Worm (Caenorhabditis elegans) whole organism, L3 larva: Measurements from ENCODE around the gene tag-191.
A peak's percentile ranks its signal among the peaks of the same experiment; 100 is the strongest.

Experiments
- R02D3.7 ChIP-seq: fragments of 150-350 bp; optimal IDR thresholded peaks from 2 replicates; lab custom pipeline; 2014; ENCODE audit warnings: missing biosample characterization, missing genetic modification characterization
- ZK546.5 ChIP-seq: sonication (generic microtip); optimal IDR thresholded peaks from 2 replicates; lab custom pipeline; 2017; ENCODE audit warnings: missing biosample characterization, missing genetic modification characterization
- aly-2 ChIP-seq: fragments of 150-350 bp; optimal IDR thresholded peaks from 2 replicates; lab custom pipeline; 2014; ENCODE audit warnings: missing biosample characterization, missing genetic modification characterization
- ama-1 ChIP-seq: fragments of 150-350 bp; optimal IDR thresholded peaks from 2 replicates; lab custom pipeline; 2018
- ceh-28 ChIP-seq: fragments of 150-350 bp; optimal IDR thresholded peaks from 2 replicates; lab custom pipeline; 2014; ENCODE audit warnings: missing biosample characterization, missing genetic modification reagents, missing genetic modification characterization
- ceh-9 ChIP-seq: sonication (generic microtip); optimal IDR thresholded peaks from 2 replicates; lab custom pipeline; 2018; ENCODE audit warnings: missing biosample characterization, missing genetic modification characterization
- daf-12 ChIP-seq: fragments of 150-350 bp; optimal IDR thresholded peaks from 2 replicates; lab custom pipeline; 2014; ENCODE audit warnings: missing biosample characterization, missing genetic modification reagents, missing genetic modification characterization
- egl-27 ChIP-seq: sonication (generic microtip); optimal IDR thresholded peaks from 4 replicates; lab custom pipeline; 2017; ENCODE audit warnings: missing biosample characterization, missing genetic modification reagents, missing genetic modification characterization
- egl-5 ChIP-seq: fragments of 150-350 bp; optimal IDR thresholded peaks from 2 replicates; lab custom pipeline; 2017; ENCODE audit warnings: missing biosample characterization, missing genetic modification reagents, missing genetic modification characterization, inconsistent platforms
- elt-1 ChIP-seq: fragments of 150-350 bp; optimal IDR thresholded peaks from 2 replicates; lab custom pipeline; 2014; ENCODE audit warnings: missing biosample characterization, missing genetic modification characterization
- elt-2 ChIP-seq: sonication (generic microtip); optimal IDR thresholded peaks from 2 replicates; lab custom pipeline; 2016; ENCODE audit warnings: missing genetic modification reagents, mild to moderate bottlenecking, missing genetic modification characterization, missing compliant biosample characterization
- eor-1 ChIP-seq, 2 experiments: fragments of 150-350 bp; optimal IDR thresholded peaks; 2 replicates each; lab custom pipeline; 2014 to 2018; ENCODE audit warnings: missing biosample characterization in 2 of 2, missing genetic modification characterization in 2 of 2
- fkh-10 ChIP-seq: sonication (generic microtip); optimal IDR thresholded peaks from 2 replicates; lab custom pipeline; 2017; ENCODE audit warnings: missing biosample characterization, missing genetic modification reagents, missing genetic modification characterization
- hmg-11 ChIP-seq: sonication (generic microtip); optimal IDR thresholded peaks from 2 replicates; lab custom pipeline; 2016; ENCODE audit warnings: missing genetic modification characterization, missing compliant biosample characterization
- jun-1 ChIP-seq: fragments of 150-350 bp; optimal IDR thresholded peaks from 2 replicates; lab custom pipeline; 2014; ENCODE audit warnings: missing biosample characterization, missing genetic modification reagents, missing genetic modification characterization
- lin-15B ChIP-seq: fragments of 150-350 bp; optimal IDR thresholded peaks from 2 replicates; lab custom pipeline; 2014; ENCODE audit warnings: missing biosample characterization, missing genetic modification characterization
- lin-39 ChIP-seq: fragments of 150-350 bp; optimal IDR thresholded peaks from 2 replicates; lab custom pipeline; 2018; ENCODE audit warnings: missing biosample characterization, missing genetic modification reagents, missing genetic modification characterization
- mdl-1 ChIP-seq: fragments of 150-350 bp; optimal IDR thresholded peaks from 2 replicates; lab custom pipeline; 2014; ENCODE audit warnings: missing biosample characterization, missing genetic modification characterization
- mml-1 ChIP-seq: fragments of 150-350 bp; sonication (generic microtip); optimal IDR thresholded peaks from 3 replicates; lab custom pipeline; 2014; ENCODE audit warnings: missing biosample characterization, missing genetic modification characterization
- nfya-1 ChIP-seq: sonication (generic microtip); optimal IDR thresholded peaks from 2 replicates; lab custom pipeline; 2017; ENCODE audit warnings: missing genetic modification characterization, mild to moderate bottlenecking, missing compliant biosample characterization, antibody characterized with exemption, moderate library complexity; ENCODE audit not compliant: insufficient read depth
- nhr-11 ChIP-seq: fragments of 150-350 bp; optimal IDR thresholded peaks from 2 replicates; lab custom pipeline; 2014; ENCODE audit warnings: missing biosample characterization, missing genetic modification characterization
- nhr-23 ChIP-seq: fragments of 150-350 bp; optimal IDR thresholded peaks from 2 replicates; lab custom pipeline; 2014; ENCODE audit warnings: missing biosample characterization, missing genetic modification reagents, missing genetic modification characterization
- nhr-25 ChIP-seq: sonication (generic microtip); optimal IDR thresholded peaks from 2 replicates; lab custom pipeline; 2017; ENCODE audit warnings: missing biosample characterization, missing genetic modification characterization
- nhr-28 ChIP-seq: fragments of 150-350 bp; optimal IDR thresholded peaks from 2 replicates; lab custom pipeline; 2014; ENCODE audit warnings: missing biosample characterization, missing genetic modification characterization
- nhr-43 ChIP-seq: sonication (generic microtip); optimal IDR thresholded peaks from 2 replicates; lab custom pipeline; 2016; ENCODE audit warnings: mild to moderate bottlenecking, missing genetic modification characterization, missing compliant biosample characterization; ENCODE audit not compliant: poor library complexity, severe bottlenecking
- nhr-67 ChIP-seq: fragments of 150-350 bp; optimal IDR thresholded peaks from 2 replicates; lab custom pipeline; 2014; ENCODE audit warnings: missing biosample characterization, missing genetic modification characterization
- nhr-76 ChIP-seq: fragments of 150-350 bp; sonication (generic microtip); optimal IDR thresholded peaks from 5 replicates; lab custom pipeline; 2014; ENCODE audit warnings: missing biosample characterization, missing genetic modification characterization
- nhr-77 ChIP-seq: fragments of 150-350 bp; optimal IDR thresholded peaks from 2 replicates; lab custom pipeline; 2014; ENCODE audit warnings: missing biosample characterization, missing genetic modification characterization
- pha-4 ChIP-seq: fragments of 150-350 bp; optimal IDR thresholded peaks from 2 replicates; lab custom pipeline; 2014; ENCODE audit warnings: missing biosample characterization, missing genetic modification reagents, missing genetic modification characterization
- pqm-1 ChIP-seq: fragments of 150-350 bp; optimal IDR thresholded peaks from 2 replicates; lab custom pipeline; 2017; ENCODE audit warnings: missing biosample characterization, missing genetic modification characterization, inconsistent platforms
- sea-2 ChIP-seq: fragments of 150-350 bp; sonication (generic microtip); optimal IDR thresholded peaks from 4 replicates; lab custom pipeline; 2014; ENCODE audit warnings: missing biosample characterization, missing genetic modification reagents, missing genetic modification characterization
- skn-1 ChIP-seq: fragments of 150-350 bp; optimal IDR thresholded peaks from 2 replicates; lab custom pipeline; 2014; ENCODE audit warnings: missing biosample characterization, missing genetic modification characterization
- tbx-2 ChIP-seq: sonication (generic microtip); optimal IDR thresholded peaks from 2 replicates; lab custom pipeline; 2016; ENCODE audit warnings: mild to moderate bottlenecking, missing genetic modification characterization, missing compliant biosample characterization
- unc-39 ChIP-seq: sonication (generic microtip); optimal IDR thresholded peaks from 4 replicates; lab custom pipeline; 2017; ENCODE audit warnings: missing biosample characterization, missing genetic modification characterization
- zag-1 ChIP-seq: fragments of 150-350 bp; optimal IDR thresholded peaks from 2 replicates; lab custom pipeline; 2014; ENCODE audit warnings: missing biosample characterization, missing genetic modification characterization
- ztf-11 ChIP-seq: fragments of 150-350 bp; optimal IDR thresholded peaks from 2 replicates; lab custom pipeline; 2014; ENCODE audit warnings: missing biosample characterization, missing genetic modification characterization
- ztf-4 ChIP-seq: fragments of 150-350 bp; optimal IDR thresholded peaks from 2 replicates; lab custom pipeline; 2014; ENCODE audit warnings: missing biosample characterization, missing genetic modification characterization

The tag-191 gene

DNA sequence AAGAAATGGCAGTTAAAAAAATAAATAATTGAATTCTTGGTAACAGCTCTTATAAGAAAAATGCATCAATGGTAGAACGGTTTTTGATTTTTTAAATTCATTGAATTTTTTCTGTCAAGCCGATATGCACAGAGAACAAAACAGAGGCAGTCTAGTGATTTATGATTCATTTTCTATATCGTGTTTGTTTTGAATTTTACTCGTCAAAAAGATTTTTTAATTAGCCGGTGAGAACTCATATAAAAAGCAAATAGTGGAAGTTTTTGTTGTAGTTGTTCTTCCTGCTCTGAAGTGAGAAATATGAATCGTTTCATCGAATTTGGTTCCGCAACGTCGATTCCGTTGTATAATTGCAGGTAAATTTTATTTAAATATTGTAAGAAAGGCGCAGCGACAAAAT is 23.1 kb upstream of the tag-191 start, which contains the start of gene srt-32:
Gene srt-32 (plus strand): TSS at position 301 of the 400 bp plus-strand sequence.
- TF ChIP-seq nhr-77 (tag; lab: Kevin White, UChicago) (no peak), egl-5 (tag; lab: Kevin White, UChicago) (no peak), daf-12 (tag; lab: Kevin White, UChicago) (no peak), nhr-11 (tag; lab: Kevin White, UChicago) (no peak), lin-39 (tag; lab: Kevin White, UChicago) (no peak), eor-1 (tag; optimal IDR thresholded peaks at IDR 0.05; lab: Kevin White, UChicago) (no peak), pqm-1 (tag; lab: Kevin White, UChicago) (no peak), elt-1 (tag; lab: Kevin White, UChicago) (no peak), aly-2 (no peak), nhr-76 (tag; lab: Kevin White, UChicago) (no peak), nfya-1 (no peak), jun-1 (tag; lab: Kevin White, UChicago) (no peak), pha-4 (tag; lab: Kevin White, UChicago) (no peak), zag-1 (tag; lab: Kevin White, UChicago) (no peak), sea-2 (GFP tag; lab: Kevin White, UChicago) (no peak), ztf-11 (tag; lab: Kevin White, UChicago) (no peak), elt-2 (tag; lab: Kevin White, UChicago) (no peak), nhr-67 (tag; lab: Kevin White, UChicago) (no peak), ceh-9 (tag; lab: Kevin White, UChicago) (no peak), skn-1 (tag; lab: Kevin White, UChicago) (no peak)

DNA sequence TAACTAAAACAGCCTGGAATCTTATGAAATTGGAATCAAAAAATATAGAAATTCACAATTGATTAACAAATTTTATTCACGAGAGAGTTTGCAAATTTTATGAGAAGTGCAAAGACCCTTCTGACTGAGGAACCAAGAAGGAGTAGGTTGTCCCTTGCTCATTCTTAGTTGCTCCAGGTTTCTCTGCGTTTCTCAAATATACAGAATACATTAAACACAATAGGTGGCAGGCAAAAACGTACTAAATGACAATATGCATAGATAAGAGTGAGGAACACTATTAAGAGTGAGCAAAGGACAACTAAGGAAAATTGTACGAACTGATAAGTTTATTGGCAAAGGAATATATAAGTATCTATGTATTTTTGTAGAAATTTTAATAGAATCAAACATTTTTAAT is 22.6 kb upstream of the tag-191 start, which contains the start of gene C53A5.9:
Gene C53A5.9 (minus strand): TSS at position 101 of the 400 bp plus-strand sequence.
- TF ChIP-seq ztf-11 (tag; lab: Kevin White, UChicago) (no peak), nhr-43 (tag; lab: Kevin White, UChicago) (no peak), elt-2 (tag; lab: Kevin White, UChicago) (no peak), fkh-10 (no peak), skn-1 (tag; lab: Kevin White, UChicago) (no peak), pha-4 (tag; lab: Kevin White, UChicago) (no peak), mml-1 (no peak), egl-27 (tag; lab: Kevin White, UChicago) (no peak), jun-1 (tag; lab: Kevin White, UChicago) (no peak), lin-39 (tag; lab: Kevin White, UChicago) (no peak), pqm-1 (tag; lab: Kevin White, UChicago) (no peak), ztf-4 (tag; lab: Kevin White, UChicago) (no peak), mdl-1 (tag; lab: Kevin White, UChicago) (no peak), nhr-28 (tag; lab: Kevin White, UChicago) (no peak), tbx-2 (tag; lab: Kevin White, UChicago) (no peak), nhr-67 (tag; lab: Kevin White, UChicago) (no peak), egl-5 (tag; lab: Kevin White, UChicago) (no peak), nhr-25 (tag; lab: Kevin White, UChicago) (no peak), nhr-11 (tag; lab: Kevin White, UChicago) (no peak)

DNA sequence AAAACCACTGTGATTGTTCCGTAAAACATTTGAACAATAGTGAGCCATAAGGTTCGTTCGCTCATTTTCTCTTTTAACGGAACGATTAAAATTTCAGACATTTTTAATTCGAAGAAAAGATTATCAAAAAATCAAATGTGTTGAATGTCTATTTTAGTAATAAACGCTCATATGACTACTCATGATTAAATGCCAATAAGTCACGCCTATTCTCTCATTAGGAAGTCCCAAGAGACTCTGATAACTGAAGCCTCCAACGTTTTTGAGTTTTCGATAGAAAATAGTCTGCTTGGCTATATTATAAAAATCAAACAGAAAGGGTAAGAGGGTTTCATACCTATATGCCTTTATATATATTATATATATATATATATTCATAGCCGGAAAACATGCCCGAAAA is 20.0 kb upstream of the tag-191 start, which contains the start of gene srg-47:
Gene srg-47 (minus strand): TSS at position 101 of the 400 bp plus-strand sequence.
- no peak for TF ChIP-seq nfya-1
- no peak for TF ChIP-seq unc-39 (tag; lab: Kevin White, UChicago)
- TF ChIP-seq eor-1 (tag; optimal IDR thresholded peaks at IDR 0.05; lab: Kevin White, UChicago): no peak
- TF ChIP-seq aly-2: no peak
- TF ChIP-seq R02D3.7 (tag; lab: Kevin White, UChicago): no peak
- no peak for TF ChIP-seq ama-1 (lab: Kevin White, UChicago)
- TF ChIP-seq hmg-11 (tag; lab: Kevin White, UChicago): no peak
- TF ChIP-seq mdl-1 (tag; lab: Kevin White, UChicago): no peak

DNA sequence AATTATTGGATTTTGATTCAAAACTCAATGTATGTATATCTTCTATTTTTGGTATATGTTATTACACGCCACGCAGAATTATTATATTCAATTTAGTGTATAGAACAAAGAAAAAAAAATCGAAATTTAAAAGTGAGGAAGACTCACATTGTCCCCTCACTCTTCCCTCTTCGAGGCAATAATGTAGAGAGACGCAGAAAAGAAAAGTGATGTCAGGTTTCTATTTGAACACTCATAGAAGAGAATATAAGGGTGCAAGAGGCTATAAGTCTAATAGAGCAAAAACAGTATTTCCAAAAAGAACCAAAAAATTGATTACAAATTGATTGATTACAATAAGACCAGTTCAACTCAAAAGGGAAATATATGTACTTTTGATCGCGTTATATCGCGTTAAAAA is 12.3 kb upstream of the tag-191 start:
- peak; percentile 7 for TF ChIP-seq elt-2 (tag; lab: Kevin White, UChicago)
- TF ChIP-seq nhr-25 (tag; lab: Kevin White, UChicago): no peak
- TF ChIP-seq, all 47 proteins: peak for 1

DNA sequence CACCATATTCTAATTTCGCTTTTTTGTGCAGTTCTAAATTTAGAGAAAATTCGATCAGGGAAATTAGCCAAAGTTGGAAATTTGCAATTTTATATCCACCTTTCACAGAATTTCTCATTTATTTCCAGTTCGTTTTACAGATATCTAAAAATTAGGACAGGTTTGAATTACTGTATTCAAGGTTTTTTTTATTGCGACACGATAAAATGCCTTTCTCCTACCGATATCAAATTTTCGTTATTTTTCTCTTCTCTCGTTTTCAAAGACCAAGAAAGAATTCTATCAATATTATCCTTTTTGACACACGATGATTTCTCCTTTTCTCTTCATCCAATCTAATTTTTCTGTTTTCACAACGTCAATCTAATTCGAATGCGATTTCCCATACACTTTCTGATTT is 10.4 kb upstream of the tag-191 start, which contains the start of gene C53A5.13:
Gene C53A5.13 (plus strand): TSS at position 301 of the 400 bp plus-strand sequence.
- TF ChIP-seq jun-1 (tag; lab: Kevin White, UChicago) (no peak), ceh-28 (tag; lab: Kevin White, UChicago) (no peak), daf-12 (tag; lab: Kevin White, UChicago) (no peak), pha-4 (tag; lab: Kevin White, UChicago) (no peak), nhr-67 (tag; lab: Kevin White, UChicago) (no peak), nhr-76 (tag; lab: Kevin White, UChicago) (no peak), ztf-11 (tag; lab: Kevin White, UChicago) (no peak), fkh-10 (no peak), elt-1 (tag; lab: Kevin White, UChicago) (no peak), lin-15B (no peak), nhr-23 (tag; lab: Kevin White, UChicago) (no peak), ceh-9 (tag; lab: Kevin White, UChicago) (no peak), ZK546.5 (tag; lab: Kevin White, UChicago) (no peak)
